Fruit fly (Drosophila melanogaster): ENCODE results near the gene Aven.

The Aven gene

DNA sequence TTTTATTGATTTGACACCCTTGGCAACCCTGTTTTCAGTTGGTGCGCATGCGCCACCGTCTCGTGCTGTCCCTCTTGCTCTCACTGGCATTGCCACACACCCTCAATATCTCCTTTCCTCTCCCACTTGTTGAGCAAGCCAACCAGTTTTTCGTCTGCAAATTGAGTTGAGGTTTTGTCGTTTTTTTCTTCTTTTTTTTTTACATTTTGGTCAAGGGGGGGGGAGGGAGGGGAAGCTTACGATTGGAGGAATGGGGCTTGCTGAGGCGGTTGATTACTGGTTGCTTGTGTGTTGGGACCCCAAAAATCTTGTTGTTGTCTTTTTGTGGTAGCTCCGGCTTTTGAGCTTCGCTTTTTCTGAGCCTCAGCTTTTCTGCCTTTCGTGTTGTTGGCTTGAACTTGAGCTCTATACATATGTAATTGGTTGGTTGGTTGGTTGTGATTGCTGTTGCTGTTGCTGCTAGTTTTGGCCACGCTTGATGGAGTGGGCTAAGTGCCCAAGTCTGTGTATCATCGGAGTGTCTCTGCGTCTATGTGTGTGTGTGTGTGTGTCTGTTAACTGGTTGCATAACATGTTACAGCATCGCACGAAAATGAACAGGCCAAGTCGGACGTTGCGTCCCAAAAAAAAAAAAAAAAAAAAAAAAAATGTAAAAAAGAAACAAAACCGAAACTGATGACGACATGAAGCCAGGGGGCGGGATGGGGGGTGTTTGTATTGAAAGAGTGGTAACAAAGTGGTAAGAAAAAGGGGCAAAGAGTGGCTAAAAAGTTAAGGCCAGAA lies 47.3 kb upstream of the Aven start (continued):
- TF ChIP-seq insv (GFP tag; optimal IDR thresholded peaks at IDR 0.05) (no peak), Sry-β (GFP tag; optimal IDR thresholded peaks at IDR 0.05) (no peak), Drgx (GFP tag; IDR thresholded peaks at IDR 0.05) (peak; percentile 86), ranshi (GFP tag; IDR thresholded peaks at IDR 0.05) (no peak), caup (GFP tag; optimal IDR thresholded peaks at IDR 0.05; ENCODE audit: severe bottlenecking) (no peak), CG9437 (GFP tag; optimal IDR thresholded peaks at IDR 0.05) (no peak), nom (GFP tag; optimal IDR thresholded peaks at IDR 0.05) (peak; percentile 95), h (optimal IDR thresholded peaks at IDR 0.05) (no peak), ind (GFP tag; optimal IDR thresholded peaks at IDR 0.05) (no peak), CG34422 (GFP tag; IDR thresholded peaks at IDR 0.05) (no peak), CG7357 (GFP tag; IDR thresholded peaks at IDR 0.05) (no peak), CG31388 (GFP tag; optimal IDR thresholded peaks at IDR 0.05) (no peak), CG16863 (GFP tag; optimal IDR thresholded peaks at IDR 0.05) (no peak), dpn (GFP tag; optimal IDR thresholded peaks at IDR 0.05) (no peak), ara (GFP tag; IDR thresholded peaks at IDR 0.05) (no peak), CG1233 (GFP tag; optimal IDR thresholded peaks at IDR 0.05) (no peak), rib (GFP tag; IDR thresholded peaks at IDR 0.05) (0 out of 2 replicates have a peak, but pooled peaks have one; percentile 21), CG2678 (tag; optimal IDR thresholded peaks at IDR 0.05) (peak; percentile 16), CG13894 (tag; optimal IDR thresholded peaks at IDR 0.05) (peak; percentile 58), BEAF-32 (GFP tag; optimal IDR thresholded peaks at IDR 0.05) (no peak), dm (GFP tag; optimal IDR thresholded peaks at IDR 0.05) (no peak), nmo (GFP tag; optimal IDR thresholded peaks at IDR 0.05) (no peak), Camta (GFP tag; optimal IDR thresholded peaks at IDR 0.05) (no peak), Optix (GFP tag; IDR thresholded peaks at IDR 0.05) (no peak), CG12769 (tag; optimal IDR thresholded peaks at IDR 0.05) (no peak), ewg (GFP tag; optimal IDR thresholded peaks at IDR 0.05) (peak; percentile 75), Oli (tag; optimal IDR thresholded peaks at IDR 0.05) (no peak), kni (GFP tag; optimal IDR thresholded peaks at IDR 0.05) (peak; percentile 89), pho (GFP tag; optimal IDR thresholded peaks at IDR 0.05) (no peak), abd-A (tag; optimal IDR thresholded peaks at IDR 0.05) (peak; percentile 89), CG12391 (tag; optimal IDR thresholded peaks at IDR 0.05) (peak; percentile 7), CG6689 (GFP tag; IDR thresholded peaks at IDR 0.05) (no peak), D (optimal IDR thresholded peaks at IDR 0.05) (no peak), D (GFP tag; optimal IDR thresholded peaks at IDR 0.05) (no peak), CG17359 (tag; optimal IDR thresholded peaks at IDR 0.05) (peak; percentile 28), slbo (GFP tag; IDR thresholded peaks at IDR 0.05) (no peak; the same call in 1 of the 2 replicates), Bteb2 (GFP tag; optimal IDR thresholded peaks at IDR 0.05) (no peak), gro (GFP tag; optimal IDR thresholded peaks at IDR 0.05) (no peak), Meics (GFP tag; optimal IDR thresholded peaks at IDR 0.05) (no peak), Hand (GFP tag; optimal IDR thresholded peaks at IDR 0.05) (no peak), corto (GFP tag; optimal IDR thresholded peaks at IDR 0.05) (peak; percentile 1), Hsf (GFP tag; optimal IDR thresholded peaks at IDR 0.05) (no peak), ato (GFP tag; IDR thresholded peaks at IDR 0.05; ENCODE audit: partially characterized antibody) (no peak), ATbp (GFP tag; optimal IDR thresholded peaks at IDR 0.05) (no peak), CG8290 (GFP tag; optimal IDR thresholded peaks at IDR 0.05) (no peak), CG8290 (tag; optimal IDR thresholded peaks at IDR 0.05) (no peak), CG10431 (GFP tag; optimal IDR thresholded peaks at IDR 0.05) (no peak), esg (GFP tag; conservative IDR thresholded peaks at IDR 0.05) (no peak), fru (optimal IDR thresholded peaks at IDR 0.05) (no peak), tap (tag; optimal IDR thresholded peaks at IDR 0.05) (no peak), lilli (GFP tag; optimal IDR thresholded peaks at IDR 0.05) (peak; percentile 19)
